Worm (Caenorhabditis elegans) whole organism, L3 larva: Measurements from ENCODE around the gene C55C3.1.

Experiments
- R02D3.7 ChIP-seq: fragments of 150-350 bp; optimal IDR thresholded peaks from 2 replicates; lab custom pipeline; 2014; ENCODE audit warnings: missing biosample characterization, missing genetic modification characterization
- ZK546.5 ChIP-seq: sonication (generic microtip); optimal IDR thresholded peaks from 2 replicates; lab custom pipeline; 2017; ENCODE audit warnings: missing biosample characterization, missing genetic modification characterization
- aly-2 ChIP-seq: fragments of 150-350 bp; optimal IDR thresholded peaks from 2 replicates; lab custom pipeline; 2014; ENCODE audit warnings: missing biosample characterization, missing genetic modification characterization
- ama-1 ChIP-seq: fragments of 150-350 bp; optimal IDR thresholded peaks from 2 replicates; lab custom pipeline; 2018
- ceh-16 ChIP-seq: sonication (generic microtip); optimal IDR thresholded peaks from 2 replicates; lab custom pipeline; 2017; ENCODE audit warnings: missing biosample characterization, missing genetic modification characterization
- ceh-28 ChIP-seq: fragments of 150-350 bp; optimal IDR thresholded peaks from 2 replicates; lab custom pipeline; 2014; ENCODE audit warnings: missing biosample characterization, missing genetic modification reagents, missing genetic modification characterization
- ceh-82 ChIP-seq: fragments of 150-350 bp; optimal IDR thresholded peaks from 2 replicates; lab custom pipeline; 2014; ENCODE audit warnings: missing biosample characterization, missing genetic modification characterization
- ceh-9 ChIP-seq: sonication (generic microtip); optimal IDR thresholded peaks from 2 replicates; lab custom pipeline; 2018; ENCODE audit warnings: missing biosample characterization, missing genetic modification characterization
- daf-12 ChIP-seq: fragments of 150-350 bp; optimal IDR thresholded peaks from 2 replicates; lab custom pipeline; 2014; ENCODE audit warnings: missing biosample characterization, missing genetic modification reagents, missing genetic modification characterization
- egl-27 ChIP-seq: sonication (generic microtip); optimal IDR thresholded peaks from 4 replicates; lab custom pipeline; 2017; ENCODE audit warnings: missing biosample characterization, missing genetic modification reagents, missing genetic modification characterization
- egl-5 ChIP-seq: fragments of 150-350 bp; optimal IDR thresholded peaks from 2 replicates; lab custom pipeline; 2017; ENCODE audit warnings: missing biosample characterization, missing genetic modification reagents, missing genetic modification characterization, inconsistent platforms
- elt-1 ChIP-seq: fragments of 150-350 bp; optimal IDR thresholded peaks from 2 replicates; lab custom pipeline; 2014; ENCODE audit warnings: missing biosample characterization, missing genetic modification characterization
- elt-2 ChIP-seq: sonication (generic microtip); optimal IDR thresholded peaks from 2 replicates; lab custom pipeline; 2016; ENCODE audit warnings: missing genetic modification reagents, mild to moderate bottlenecking, missing genetic modification characterization, missing compliant biosample characterization
- elt-3 ChIP-seq, 3 experiments: fragments of 150-350 bp in 1 of 3; sonication (generic microtip) in 2 of 3; optimal IDR thresholded peaks; 2 replicates in 2 of 3; 4 replicates in 1 of 3; lab custom pipeline; 2014 to 2017; ENCODE audit warnings: missing biosample characterization in 3 of 3, missing genetic modification characterization in 3 of 3
- eor-1 ChIP-seq, 2 experiments: fragments of 150-350 bp; optimal IDR thresholded peaks; 2 replicates each; lab custom pipeline; 2014 to 2018; ENCODE audit warnings: missing biosample characterization in 2 of 2, missing genetic modification characterization in 2 of 2
- fkh-10 ChIP-seq: sonication (generic microtip); optimal IDR thresholded peaks from 2 replicates; lab custom pipeline; 2017; ENCODE audit warnings: missing biosample characterization, missing genetic modification reagents, missing genetic modification characterization
- fkh-2 ChIP-seq: fragments of 150-350 bp; optimal IDR thresholded peaks from 2 replicates; lab custom pipeline; 2014; ENCODE audit warnings: missing biosample characterization, missing genetic modification reagents, missing genetic modification characterization
- fos-1 ChIP-seq: fragments of 150-350 bp; optimal IDR thresholded peaks from 2 replicates; lab custom pipeline; 2014; ENCODE audit warnings: missing biosample characterization, missing genetic modification characterization
- hmg-11 ChIP-seq: sonication (generic microtip); optimal IDR thresholded peaks from 2 replicates; lab custom pipeline; 2016; ENCODE audit warnings: missing genetic modification characterization, missing compliant biosample characterization
- jun-1 ChIP-seq: fragments of 150-350 bp; optimal IDR thresholded peaks from 2 replicates; lab custom pipeline; 2014; ENCODE audit warnings: missing biosample characterization, missing genetic modification reagents, missing genetic modification characterization
- lin-15B ChIP-seq: fragments of 150-350 bp; optimal IDR thresholded peaks from 2 replicates; lab custom pipeline; 2014; ENCODE audit warnings: missing biosample characterization, missing genetic modification characterization
- lin-39 ChIP-seq: fragments of 150-350 bp; optimal IDR thresholded peaks from 2 replicates; lab custom pipeline; 2018; ENCODE audit warnings: missing biosample characterization, missing genetic modification reagents, missing genetic modification characterization
- lsy-12 ChIP-seq: sonication (generic microtip); optimal IDR thresholded peaks from 2 replicates; lab custom pipeline; 2016; ENCODE audit warnings: mild to moderate bottlenecking, missing genetic modification characterization, missing compliant biosample characterization
- mdl-1 ChIP-seq: fragments of 150-350 bp; optimal IDR thresholded peaks from 2 replicates; lab custom pipeline; 2014; ENCODE audit warnings: missing biosample characterization, missing genetic modification characterization
- mml-1 ChIP-seq: fragments of 150-350 bp; sonication (generic microtip); optimal IDR thresholded peaks from 3 replicates; lab custom pipeline; 2014; ENCODE audit warnings: missing biosample characterization, missing genetic modification characterization
- nfya-1 ChIP-seq: sonication (generic microtip); optimal IDR thresholded peaks from 2 replicates; lab custom pipeline; 2017; ENCODE audit warnings: missing genetic modification characterization, mild to moderate bottlenecking, missing compliant biosample characterization, antibody characterized with exemption, moderate library complexity; ENCODE audit not compliant: insufficient read depth
- nhr-11 ChIP-seq: fragments of 150-350 bp; optimal IDR thresholded peaks from 2 replicates; lab custom pipeline; 2014; ENCODE audit warnings: missing biosample characterization, missing genetic modification characterization
- nhr-12 ChIP-seq: fragments of 150-350 bp; optimal IDR thresholded peaks from 2 replicates; lab custom pipeline; 2014; ENCODE audit warnings: missing biosample characterization, missing genetic modification characterization
- nhr-23 ChIP-seq: fragments of 150-350 bp; optimal IDR thresholded peaks from 2 replicates; lab custom pipeline; 2014; ENCODE audit warnings: missing biosample characterization, missing genetic modification reagents, missing genetic modification characterization
- nhr-237 ChIP-seq: fragments of 150-350 bp; optimal IDR thresholded peaks from 2 replicates; lab custom pipeline; 2014; ENCODE audit warnings: missing biosample characterization, missing genetic modification characterization
- nhr-25 ChIP-seq: sonication (generic microtip); optimal IDR thresholded peaks from 2 replicates; lab custom pipeline; 2017; ENCODE audit warnings: missing biosample characterization, missing genetic modification characterization
- nhr-28 ChIP-seq: fragments of 150-350 bp; optimal IDR thresholded peaks from 2 replicates; lab custom pipeline; 2014; ENCODE audit warnings: missing biosample characterization, missing genetic modification characterization
- nhr-43 ChIP-seq: sonication (generic microtip); optimal IDR thresholded peaks from 2 replicates; lab custom pipeline; 2016; ENCODE audit warnings: mild to moderate bottlenecking, missing genetic modification characterization, missing compliant biosample characterization; ENCODE audit not compliant: poor library complexity, severe bottlenecking
- nhr-67 ChIP-seq: fragments of 150-350 bp; optimal IDR thresholded peaks from 2 replicates; lab custom pipeline; 2014; ENCODE audit warnings: missing biosample characterization, missing genetic modification characterization
- nhr-76 ChIP-seq: fragments of 150-350 bp; sonication (generic microtip); optimal IDR thresholded peaks from 5 replicates; lab custom pipeline; 2014; ENCODE audit warnings: missing biosample characterization, missing genetic modification characterization
- nhr-77 ChIP-seq: fragments of 150-350 bp; optimal IDR thresholded peaks from 2 replicates; lab custom pipeline; 2014; ENCODE audit warnings: missing biosample characterization, missing genetic modification characterization
- pha-4 ChIP-seq: fragments of 150-350 bp; optimal IDR thresholded peaks from 2 replicates; lab custom pipeline; 2014; ENCODE audit warnings: missing biosample characterization, missing genetic modification reagents, missing genetic modification characterization
- pqm-1 ChIP-seq: fragments of 150-350 bp; optimal IDR thresholded peaks from 2 replicates; lab custom pipeline; 2017; ENCODE audit warnings: missing biosample characterization, missing genetic modification characterization, inconsistent platforms
- sea-2 ChIP-seq: fragments of 150-350 bp; sonication (generic microtip); optimal IDR thresholded peaks from 4 replicates; lab custom pipeline; 2014; ENCODE audit warnings: missing biosample characterization, missing genetic modification reagents, missing genetic modification characterization
- skn-1 ChIP-seq: fragments of 150-350 bp; optimal IDR thresholded peaks from 2 replicates; lab custom pipeline; 2014; ENCODE audit warnings: missing biosample characterization, missing genetic modification characterization
- snpc-4 ChIP-seq: fragments of 150-350 bp; optimal IDR thresholded peaks from 2 replicates; lab custom pipeline; 2014; ENCODE audit warnings: missing biosample characterization, missing genetic modification characterization
- tbx-2 ChIP-seq: sonication (generic microtip); optimal IDR thresholded peaks from 2 replicates; lab custom pipeline; 2016; ENCODE audit warnings: mild to moderate bottlenecking, missing genetic modification characterization, missing compliant biosample characterization
- unc-39 ChIP-seq: sonication (generic microtip); optimal IDR thresholded peaks from 4 replicates; lab custom pipeline; 2017; ENCODE audit warnings: missing biosample characterization, missing genetic modification characterization
- unc-62 ChIP-seq: fragments of 150-350 bp; sonication (generic microtip); optimal IDR thresholded peaks from 4 replicates; lab custom pipeline; 2014; ENCODE audit warnings: missing biosample characterization, missing genetic modification reagents, missing genetic modification characterization
- zag-1 ChIP-seq: fragments of 150-350 bp; optimal IDR thresholded peaks from 2 replicates; lab custom pipeline; 2014; ENCODE audit warnings: missing biosample characterization, missing genetic modification characterization
- ztf-11 ChIP-seq: fragments of 150-350 bp; optimal IDR thresholded peaks from 2 replicates; lab custom pipeline; 2014; ENCODE audit warnings: missing biosample characterization, missing genetic modification characterization
- ztf-4 ChIP-seq: fragments of 150-350 bp; optimal IDR thresholded peaks from 2 replicates; lab custom pipeline; 2014; ENCODE audit warnings: missing biosample characterization, missing genetic modification characterization

C55C3.1 gene

ce11 chrIV:5664375-5665004 lies 44.4 kb upstream of the C55C3.1 start, which contains the start of gene bec-1 (continued):
- no peak for TF ChIP-seq nfya-1 (tag; lab: Kevin White, UChicago)
- no peak for TF ChIP-seq lin-15B (tag; lab: Kevin White, UChicago)
- peak; percentile 5 for TF ChIP-seq nhr-25 (tag; lab: Kevin White, UChicago)
- peak; percentile 25 for TF ChIP-seq pha-4 (tag; lab: Kevin White, UChicago)
- TF ChIP-seq fos-1 (tag; lab: Kevin White, UChicago) = no peak

- TF ChIP-seq lin-15B (tag; lab: Kevin White, UChicago) = peak; percentile 42
- TF ChIP-seq snpc-4 (tag; lab: Kevin White, UChicago) = peak; percentile 7
- TF ChIP-seq ceh-28 (tag; lab: Kevin White, UChicago) = no peak
- TF ChIP-seq nfya-1 (tag; lab: Kevin White, UChicago) = peak; percentile 69
- no peak for TF ChIP-seq fkh-10
- no peak for TF ChIP-seq pqm-1 (tag; lab: Kevin White, UChicago)
- TF ChIP-seq unc-39 = no peak
- TF ChIP-seq daf-12 (tag; lab: Kevin White, UChicago) = no peak
- peak; percentile 11 for TF ChIP-seq pha-4 (tag; lab: Kevin White, UChicago)
- TF ChIP-seq ceh-82 (tag; lab: Kevin White, UChicago) = no peak
- TF ChIP-seq hmg-11 (tag; lab: Kevin White, UChicago) = peak; percentile 34
- TF ChIP-seq ztf-11 = no peak
- TF ChIP-seq nhr-67 = no peak
- no peak for TF ChIP-seq mdl-1 (tag; lab: Kevin White, UChicago)
- TF ChIP-seq lsy-12 (tag; lab: Kevin White, UChicago) = no peak
- TF ChIP-seq elt-3 (tag; optimal IDR thresholded peaks at IDR 0.05; lab: Kevin White, UChicago) = no peak
- TF ChIP-seq lin-39 (tag; lab: Kevin White, UChicago) = peak; percentile 70
- TF ChIP-seq nhr-25 (tag; lab: Kevin White, UChicago) = peak; percentile 92
- no peak for TF ChIP-seq mml-1 (tag; lab: Kevin White, UChicago)
- no peak for TF ChIP-seq nhr-77 (tag; lab: Kevin White, UChicago)
- TF ChIP-seq nhr-76 (tag; lab: Kevin White, UChicago) = no peak
- peak; percentile 31 for TF ChIP-seq jun-1 (tag; lab: Kevin White, UChicago)
- no peak for TF ChIP-seq unc-62
- no peak for TF ChIP-seq nhr-12 (tag; lab: Kevin White, UChicago)
- peak; percentile 35 for TF ChIP-seq elt-2 (tag; lab: Kevin White, UChicago)
- no peak for TF ChIP-seq elt-1 (tag; lab: Kevin White, UChicago)
- no peak for TF ChIP-seq ceh-9 (tag; lab: Kevin White, UChicago)
- no peak for TF ChIP-seq eor-1 (tag; optimal IDR thresholded peaks at IDR 0.05; lab: Kevin White, UChicago)
- peak; percentile 54 for TF ChIP-seq egl-5 (tag; lab: Kevin White, UChicago)
- no peak for TF ChIP-seq fos-1 (tag; lab: Kevin White, UChicago)
- no peak for TF ChIP-seq ceh-16 (tag; lab: Kevin White, UChicago)
- TF ChIP-seq fkh-2 (tag; lab: Kevin White, UChicago) = no peak
- peak; percentile 24 for TF ChIP-seq nhr-23 (tag; lab: Kevin White, UChicago)
- peak; percentile 83 for TF ChIP-seq ama-1 (lab: Kevin White, UChicago)
- no peak for TF ChIP-seq tbx-2 (tag; lab: Kevin White, UChicago)
- no peak for TF ChIP-seq aly-2
- no peak for TF ChIP-seq egl-27 (tag; lab: Kevin White, UChicago)
- peak; percentile 45 for TF ChIP-seq nhr-43 (tag; lab: Kevin White, UChicago)
- TF ChIP-seq skn-1 = no peak
- no peak for TF ChIP-seq zag-1 (tag; lab: Kevin White, UChicago)
- TF ChIP-seq sea-2 (GFP tag; lab: Kevin White, UChicago) = no peak
- TF ChIP-seq ZK546.5 (tag; lab: Kevin White, UChicago) = no peak
- no peak for TF ChIP-seq nhr-237
- no peak for TF ChIP-seq nhr-28 (tag; lab: Kevin White, UChicago)
- peak; percentile 27 for TF ChIP-seq ztf-4 (tag; lab: Kevin White, UChicago)
- no peak for TF ChIP-seq nhr-11 (tag; lab: Kevin White, UChicago)
- TF ChIP-seq R02D3.7 = no peak
Measured at ce11 chrIV:5665353-5665918, 43.5 kb upstream of the C55C3.1 start.
